Fruit fly (Drosophila melanogaster): ENCODE data around the gene tal-AA.

The tal-AA gene

DNA sequence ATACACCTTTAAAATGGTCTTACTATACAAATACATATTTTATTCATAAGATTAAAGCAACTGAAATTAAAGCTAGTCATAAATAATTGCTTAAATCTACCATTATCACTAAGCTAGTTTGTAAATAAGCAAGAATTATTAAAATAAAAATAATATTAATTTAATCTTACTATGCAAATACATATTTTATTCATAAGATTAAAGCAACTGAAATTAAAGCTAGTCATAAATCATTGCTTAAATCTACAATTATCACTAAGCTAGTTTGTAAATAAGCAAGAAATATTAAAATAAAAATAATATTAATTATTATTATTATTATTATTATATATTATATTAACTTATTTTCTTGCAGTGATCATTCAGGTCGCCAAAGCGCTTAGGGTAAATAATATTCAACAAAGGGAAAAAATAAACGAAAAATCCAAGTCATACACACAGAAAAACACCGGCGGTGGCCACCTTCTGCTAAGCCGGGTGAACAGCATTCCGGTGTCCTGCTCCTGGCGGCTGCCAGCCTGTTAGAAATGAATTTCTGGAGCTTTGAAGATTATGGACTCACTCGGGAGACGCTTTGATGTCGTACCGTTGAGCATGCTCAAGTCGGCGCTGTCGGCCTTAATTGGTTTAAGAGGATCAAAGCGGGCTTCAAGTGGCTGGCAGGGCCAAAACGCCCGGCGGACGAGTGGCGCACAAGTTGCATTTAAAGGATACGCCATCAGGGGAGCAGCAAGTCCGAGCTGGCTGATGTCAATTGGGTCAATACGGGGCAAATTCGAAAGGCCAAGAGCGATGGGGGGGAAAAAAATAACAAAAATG lies 8.8 kb upstream of the tal-AA start (continued):
- TF ChIP-seq zen (tag; optimal IDR thresholded peaks at IDR 0.05) (no peak), dmrt99B (tag; optimal IDR thresholded peaks at IDR 0.05) (peak; percentile 59), bigmax (GFP tag; optimal IDR thresholded peaks at IDR 0.05) (no peak), nmo (GFP tag; optimal IDR thresholded peaks at IDR 0.05) (peak; percentile 32), row (GFP tag; IDR thresholded peaks at IDR 0.05) (peak; percentile 58; the same call in 1 of the 3 replicates), CG7963 (GFP tag; IDR thresholded peaks at IDR 0.05; ENCODE audit: partially characterized antibody) (no peak), CG11695 (GFP tag; IDR thresholded peaks at IDR 0.05) (no peak), crol (GFP tag; IDR thresholded peaks at IDR 0.05) (no peak), CG12659 (GFP tag; optimal IDR thresholded peaks at IDR 0.05) (peak; percentile 22), CG17361 (GFP tag; IDR thresholded peaks at IDR 0.05) (peak; percentile 73; the same call in 1 of the 3 replicates), nau (GFP tag; optimal IDR thresholded peaks at IDR 0.05) (peak; percentile 15), H15 (GFP tag; IDR thresholded peaks at IDR 0.05) (0 out of 3 replicates have a peak, but pooled peaks have one; percentile 9), Xbp1 (GFP tag; optimal IDR thresholded peaks at IDR 0.05) (peak; percentile 27), Ets65A (GFP tag) (no peak), Bgb (GFP tag; IDR thresholded peaks at IDR 0.05; ENCODE audit: partially characterized antibody) (0 out of 2 replicates have a peak, but pooled peaks have one; percentile 6), Tbp (GFP tag; optimal IDR thresholded peaks at IDR 0.05) (no peak), vnd (GFP tag; IDR thresholded peaks at IDR 0.05; ENCODE audit: partially characterized antibody) (no peak), dysf (GFP tag; IDR thresholded peaks at IDR 0.05) (peak; percentile 59), nom (GFP tag; optimal IDR thresholded peaks at IDR 0.05) (no peak), CG17385 (GFP tag; optimal IDR thresholded peaks at IDR 0.05) (peak; percentile 32), hbn (GFP tag; IDR thresholded peaks at IDR 0.05; ENCODE audit: partially characterized antibody) (no peak), CG3065 (GFP tag; optimal IDR thresholded peaks at IDR 0.05) (no peak), trh (GFP tag; optimal IDR thresholded peaks at IDR 0.05) (no peak), CG18476 (GFP tag; optimal IDR thresholded peaks at IDR 0.05) (peak; percentile 21), onecut (GFP tag; IDR thresholded peaks at IDR 0.05) (peak; percentile 28), phol (tag; optimal IDR thresholded peaks at IDR 0.05) (peak; percentile 37), CG10565 (GFP tag; optimal IDR thresholded peaks at IDR 0.05) (no peak), Oli (tag; optimal IDR thresholded peaks at IDR 0.05) (peak; percentile 37), pros (GFP tag; optimal IDR thresholded peaks at IDR 0.05) (peak; percentile 96), bcd (GFP tag; optimal IDR thresholded peaks at IDR 0.05) (peak; percentile 42), CG11560 (tag; IDR thresholded peaks at IDR 0.05) (no peak), Fer1 (GFP tag; optimal IDR thresholded peaks at IDR 0.05) (peak; percentile 54), Oaz (GFP tag; IDR thresholded peaks at IDR 0.05) (no peak), gcm2 (GFP tag; optimal IDR thresholded peaks at IDR 0.05) (no peak), bsh (GFP tag; optimal IDR thresholded peaks at IDR 0.05) (peak in 1 of 2 experiments; percentile 44), Fer2 (tag; optimal IDR thresholded peaks at IDR 0.05) (no peak), CG2678 (tag; optimal IDR thresholded peaks at IDR 0.05) (peak; percentile 76), ken (GFP tag; IDR thresholded peaks at IDR 0.05) (no peak), CG18619 (GFP tag; optimal IDR thresholded peaks at IDR 0.05) (peak; percentile 15), az2 (GFP tag; optimal IDR thresholded peaks at IDR 0.05) (peak; percentile 34), CG30403 (GFP tag; optimal IDR thresholded peaks at IDR 0.05) (peak; percentile 53), HLH54F (GFP tag; optimal IDR thresholded peaks at IDR 0.05) (no peak), br (optimal IDR thresholded peaks at IDR 0.05) (no peak), CG1603 (tag; optimal IDR thresholded peaks at IDR 0.05) (no peak), CG31224 (GFP tag; IDR thresholded peaks at IDR 0.05) (peak; percentile 100), kni (GFP tag; optimal IDR thresholded peaks at IDR 0.05) (no peak), CG18599 (GFP tag; optimal IDR thresholded peaks at IDR 0.05) (peak; percentile 70), CG32532 (GFP tag; IDR thresholded peaks at IDR 0.05) (no peak), HHEX (GFP tag; optimal IDR thresholded peaks at IDR 0.05) (peak; percentile 38)
